Fruit fly (Drosophila melanogaster): ENCODE results near the gene CG5282.

DNA sequence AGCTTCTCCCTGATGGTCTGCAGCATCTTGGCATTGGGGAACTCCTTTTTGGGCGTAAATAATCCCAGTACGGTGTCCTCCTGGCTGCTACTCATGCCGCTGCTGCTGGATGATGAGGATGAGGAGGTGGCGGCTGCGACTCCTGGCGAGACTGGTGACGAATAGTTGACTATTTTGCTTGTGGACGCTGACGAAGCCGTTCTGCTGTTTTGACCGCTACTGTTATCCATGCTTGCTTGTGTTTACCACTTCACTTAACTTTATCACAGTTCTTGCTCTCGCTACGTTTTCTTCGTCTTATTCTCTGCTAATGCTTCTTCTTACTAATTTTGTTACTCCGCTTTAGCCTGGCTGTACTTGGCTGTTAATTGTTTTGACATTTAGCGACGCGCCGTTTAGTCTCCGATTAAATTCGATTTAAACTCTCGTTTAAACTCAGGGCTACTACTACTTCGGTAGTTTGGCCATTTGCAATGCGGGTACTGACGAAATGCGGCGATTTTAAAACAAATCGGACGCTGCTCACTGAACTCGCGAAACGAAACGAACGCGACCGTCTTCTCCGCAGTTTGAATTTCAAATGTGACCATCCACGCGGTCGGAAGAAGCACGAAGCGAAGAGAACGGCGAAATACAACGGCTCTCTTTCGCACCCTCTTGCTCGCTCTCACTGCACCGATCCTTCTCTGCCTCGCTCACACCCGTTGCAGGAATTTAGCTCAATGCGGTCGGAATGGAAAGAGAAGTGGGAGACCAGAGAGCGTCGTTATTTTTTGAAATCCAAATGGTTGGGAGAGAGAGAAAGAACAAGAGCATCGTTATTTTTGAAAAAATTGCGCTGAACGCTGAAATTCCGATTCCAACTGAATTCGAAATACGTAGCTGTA lies 24.6 kb downstream of the CG5282 start, which contains the start of gene trbl:
- peak; percentile 28 for TF ChIP-seq CG13204 (GFP tag; optimal IDR thresholded peaks at IDR 0.05)
- peak; percentile 74; the same call in 2 of the 3 replicates for TF ChIP-seq CG4496 (GFP tag; IDR thresholded peaks at IDR 0.05)
- TF ChIP-seq CG15710 (tag; optimal IDR thresholded peaks at IDR 0.05), result no peak
- TF ChIP-seq D1 (tag; optimal IDR thresholded peaks at IDR 0.05), result no peak
- no peak for TF ChIP-seq CG8301 (tag; optimal IDR thresholded peaks at IDR 0.05)
- TF ChIP-seq EcR (GFP tag; optimal IDR thresholded peaks at IDR 0.05), result peak; percentile 52
- peak; percentile 25 for TF ChIP-seq Snoo (tag; optimal IDR thresholded peaks at IDR 0.05)
- peak; percentile 4 for TF ChIP-seq Pif1B (GFP tag; optimal IDR thresholded peaks at IDR 0.05)
- TF ChIP-seq CG14655 (GFP tag; optimal IDR thresholded peaks at IDR 0.05), result no peak
- TF ChIP-seq Ets98B (GFP tag; IDR thresholded peaks at IDR 0.05), result peak; percentile 42; the same call in 1 of the 2 replicates
- no peak for TF ChIP-seq CG17806 (tag; optimal IDR thresholded peaks at IDR 0.05)
- TF ChIP-seq gl (tag; optimal IDR thresholded peaks at IDR 0.05), result no peak
- TF ChIP-seq fd96Ca (GFP tag; IDR thresholded peaks at IDR 0.05), result peak; percentile 29; the same call in 1 of the 3 replicates
